Fruit fly (Drosophila melanogaster): ENCODE measurements around the gene Pgant8.

The Pgant8 gene

DNA sequence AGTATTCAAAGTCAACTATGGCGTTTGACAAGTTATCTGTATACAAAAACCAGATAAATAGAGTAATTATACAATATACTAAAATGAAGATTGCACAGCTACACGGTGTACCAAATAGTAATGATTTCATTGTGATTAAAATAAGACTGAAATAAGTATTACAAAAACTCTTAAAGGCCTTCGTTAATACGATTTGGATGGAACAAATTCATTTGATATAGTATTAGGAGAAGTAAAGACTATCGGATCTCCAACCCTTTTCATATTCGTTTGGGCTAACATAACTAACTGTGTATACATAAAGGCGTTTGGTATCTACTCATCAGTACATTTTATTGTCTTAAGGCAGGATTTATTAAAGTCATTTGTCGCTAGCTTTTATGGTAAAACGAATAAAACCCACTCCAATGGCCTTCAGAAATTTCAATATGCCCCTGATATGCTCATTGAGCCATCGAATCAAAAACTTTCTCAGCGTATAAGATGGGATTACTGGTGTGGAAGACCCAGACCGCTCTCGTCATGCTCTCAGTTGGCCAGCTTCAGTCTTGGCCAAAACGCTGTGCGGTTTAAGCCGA lies at the start of gene Pgant8, which contains the start of gene CG7579:
Pgant8 (plus strand) TSS at position 528 of the 578 bp plus-strand sequence.
CG7579 (minus strand) TSS at position 101 of the 578 bp plus-strand sequence.
- no peak for TF ChIP-seq noc (tag; optimal IDR thresholded peaks at IDR 0.05)

DNA sequence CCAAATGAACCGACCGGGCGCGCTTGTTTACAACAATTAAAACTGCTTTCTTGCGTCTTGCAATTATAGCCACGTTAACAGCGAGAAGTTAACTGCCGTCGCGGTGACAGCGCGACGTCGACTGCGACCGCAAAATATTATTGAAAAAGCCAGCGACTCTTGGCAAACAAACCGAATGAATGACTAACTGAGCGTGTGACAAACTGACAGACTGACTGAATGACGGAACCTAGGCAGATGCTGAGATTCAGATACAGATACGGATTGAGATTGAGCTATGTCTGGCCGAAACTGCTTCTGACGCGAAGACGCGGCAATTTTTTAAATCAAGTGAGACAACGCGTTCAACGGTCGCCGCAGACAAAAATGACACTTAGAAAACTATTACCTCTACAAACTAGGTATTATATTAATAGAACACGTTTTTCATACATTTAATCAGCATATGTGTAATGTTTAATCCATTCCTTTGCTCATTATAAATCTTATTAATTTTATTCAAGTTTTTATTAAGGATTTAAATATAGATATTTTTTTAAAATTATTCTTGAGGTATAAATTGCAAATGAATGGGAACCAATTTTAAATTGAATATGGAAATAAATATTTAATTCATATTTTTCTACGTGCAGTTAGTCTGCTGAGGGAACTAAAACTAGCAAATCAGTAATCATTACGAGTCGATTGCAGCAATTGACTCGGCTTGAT lies 49.1 kb upstream of the Pgant8 start:
- peak; percentile 13 for TF ChIP-seq noc (tag; optimal IDR thresholded peaks at IDR 0.05)

DNA sequence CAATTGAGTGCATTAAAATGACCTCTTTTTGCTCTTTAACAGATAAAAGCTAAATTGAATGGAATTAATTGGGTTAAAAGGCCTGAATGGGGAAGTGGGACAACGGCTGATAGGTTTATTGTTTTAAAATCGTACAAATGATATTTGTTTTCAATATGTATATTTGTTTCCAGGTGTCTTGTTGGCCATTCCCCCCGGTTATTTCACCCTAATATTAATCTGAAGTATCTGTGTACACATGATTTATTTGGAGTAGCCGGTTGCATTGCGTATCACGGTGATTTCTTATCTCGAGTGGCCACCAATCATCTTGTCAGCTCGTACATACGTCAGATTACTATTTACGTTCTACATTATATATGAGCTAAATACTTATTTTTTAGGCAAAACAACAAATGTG lies 47.3 kb upstream of the Pgant8 start:
- peak; percentile 52 for TF ChIP-seq noc (tag; optimal IDR thresholded peaks at IDR 0.05)

DNA sequence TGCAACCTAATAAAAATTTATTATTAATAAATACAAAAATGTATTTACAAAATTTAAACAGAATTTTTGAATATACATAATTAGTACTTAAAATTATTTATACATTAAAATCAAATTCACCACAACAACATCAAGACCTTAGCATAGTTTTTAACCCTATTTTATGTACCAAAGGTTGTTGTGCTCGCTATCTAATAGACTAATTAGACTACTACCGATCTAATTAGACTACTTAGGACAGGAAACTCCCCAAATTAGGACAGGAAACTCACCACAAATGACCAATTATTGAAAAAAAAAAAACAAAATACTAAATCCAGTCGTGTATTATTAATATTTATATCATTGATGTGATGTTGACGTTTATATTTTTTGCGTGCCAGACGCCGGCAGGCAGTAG lies 46.7 kb upstream of the Pgant8 start:
- TF ChIP-seq noc (tag; optimal IDR thresholded peaks at IDR 0.05): no peak

DNA sequence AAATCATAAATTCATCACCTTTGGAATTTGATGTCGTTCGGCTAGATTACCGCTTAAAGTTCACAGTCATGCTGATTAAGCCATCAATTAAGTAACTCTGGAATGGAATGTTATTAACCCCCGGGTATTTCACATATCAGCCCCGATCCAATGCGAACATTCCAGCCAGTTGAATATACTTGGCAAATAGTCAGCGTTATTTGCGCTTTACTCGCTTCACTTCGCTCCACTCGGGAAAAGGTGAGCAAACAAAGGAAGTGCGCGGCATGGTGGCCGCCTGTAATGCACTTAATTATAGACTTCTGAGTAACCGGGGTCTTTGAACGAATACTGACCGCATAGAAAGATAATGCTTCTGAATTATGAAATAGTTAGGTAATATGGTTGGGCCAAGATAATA lies 46.1 kb upstream of the Pgant8 start:
- TF ChIP-seq noc (tag; optimal IDR thresholded peaks at IDR 0.05): no peak

DNA sequence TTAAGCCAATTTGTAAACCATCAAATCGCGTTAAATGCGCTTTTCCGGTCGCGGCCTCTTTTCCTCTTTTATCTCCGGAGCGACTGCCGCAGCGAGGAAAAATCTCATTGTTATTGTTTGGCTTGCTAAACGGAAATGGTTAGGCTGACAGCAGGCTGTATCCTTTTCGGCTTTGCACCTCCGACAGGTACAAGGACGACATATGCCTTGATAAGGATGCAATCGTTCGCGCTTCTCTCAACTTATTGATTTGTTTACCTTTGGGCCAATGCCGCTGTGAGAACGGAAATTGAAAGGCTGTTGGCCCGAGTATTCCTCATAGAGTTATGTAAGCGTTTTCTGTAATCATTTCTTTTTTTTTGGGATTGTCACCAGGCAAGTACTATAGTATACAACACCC lies 45.1 kb upstream of the Pgant8 start:
- no peak for TF ChIP-seq noc (tag; optimal IDR thresholded peaks at IDR 0.05)

DNA sequence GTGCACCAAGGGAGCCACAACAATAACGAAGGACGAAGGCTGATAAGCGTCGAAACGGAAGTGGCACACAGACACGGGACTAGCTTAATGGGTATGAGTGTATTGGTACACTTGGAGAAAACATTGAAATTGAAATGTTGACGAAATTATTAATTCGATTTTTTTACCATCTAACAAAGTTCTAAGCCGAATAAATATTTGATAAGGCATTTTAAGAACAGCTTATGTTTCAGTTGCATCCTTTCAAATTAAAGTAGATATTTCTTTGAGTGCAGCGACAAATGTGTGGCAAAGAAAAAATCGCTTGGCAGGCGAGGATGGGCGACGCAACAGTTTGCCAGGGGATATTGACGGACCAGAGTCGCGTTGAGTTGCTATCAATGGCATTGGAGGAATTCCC lies 43.7 kb upstream of the Pgant8 start:
- TF ChIP-seq noc (tag; optimal IDR thresholded peaks at IDR 0.05): no peak

DNA sequence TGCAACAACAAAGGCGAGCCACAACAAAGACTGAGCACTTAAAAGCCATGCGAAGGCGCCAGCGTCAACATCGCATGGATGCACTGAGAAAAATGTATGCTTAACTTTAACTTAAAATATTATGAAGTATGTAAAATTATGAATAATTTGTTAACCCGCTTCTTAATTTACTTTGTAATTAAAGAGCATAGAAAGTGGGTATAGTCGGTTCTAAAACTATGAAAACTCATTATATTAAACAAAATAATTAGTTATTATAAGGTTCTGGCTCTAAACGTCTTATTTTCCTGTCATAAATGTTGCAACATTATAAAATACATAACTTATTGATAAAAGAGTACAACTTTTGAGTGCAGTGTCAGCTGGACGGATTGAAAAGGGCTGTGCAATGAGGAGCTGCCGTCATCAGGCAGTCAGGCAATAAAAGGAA lies 42.1 kb upstream of the Pgant8 start:
- no peak for TF ChIP-seq noc (tag; optimal IDR thresholded peaks at IDR 0.05)

DNA sequence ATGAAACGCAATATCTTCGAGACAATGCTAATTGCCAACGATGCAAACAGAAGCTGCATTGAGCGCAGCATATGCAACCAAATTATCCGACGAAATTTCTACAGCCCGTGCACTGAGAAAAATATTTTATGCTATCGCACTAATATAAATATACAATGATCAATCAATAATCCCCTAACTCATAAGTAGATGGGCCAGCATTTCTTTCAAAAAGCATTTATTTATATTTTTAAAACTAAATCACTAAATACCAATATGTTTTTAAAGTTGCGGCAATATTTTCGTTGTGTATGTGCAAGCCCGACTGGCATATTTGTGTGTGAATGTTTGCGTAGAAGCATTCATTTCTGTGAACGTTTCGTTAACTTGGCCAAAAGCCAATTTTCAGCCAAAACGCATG lies 37.5 kb upstream of the Pgant8 start:
- TF ChIP-seq noc (tag; optimal IDR thresholded peaks at IDR 0.05): no peak

DNA sequence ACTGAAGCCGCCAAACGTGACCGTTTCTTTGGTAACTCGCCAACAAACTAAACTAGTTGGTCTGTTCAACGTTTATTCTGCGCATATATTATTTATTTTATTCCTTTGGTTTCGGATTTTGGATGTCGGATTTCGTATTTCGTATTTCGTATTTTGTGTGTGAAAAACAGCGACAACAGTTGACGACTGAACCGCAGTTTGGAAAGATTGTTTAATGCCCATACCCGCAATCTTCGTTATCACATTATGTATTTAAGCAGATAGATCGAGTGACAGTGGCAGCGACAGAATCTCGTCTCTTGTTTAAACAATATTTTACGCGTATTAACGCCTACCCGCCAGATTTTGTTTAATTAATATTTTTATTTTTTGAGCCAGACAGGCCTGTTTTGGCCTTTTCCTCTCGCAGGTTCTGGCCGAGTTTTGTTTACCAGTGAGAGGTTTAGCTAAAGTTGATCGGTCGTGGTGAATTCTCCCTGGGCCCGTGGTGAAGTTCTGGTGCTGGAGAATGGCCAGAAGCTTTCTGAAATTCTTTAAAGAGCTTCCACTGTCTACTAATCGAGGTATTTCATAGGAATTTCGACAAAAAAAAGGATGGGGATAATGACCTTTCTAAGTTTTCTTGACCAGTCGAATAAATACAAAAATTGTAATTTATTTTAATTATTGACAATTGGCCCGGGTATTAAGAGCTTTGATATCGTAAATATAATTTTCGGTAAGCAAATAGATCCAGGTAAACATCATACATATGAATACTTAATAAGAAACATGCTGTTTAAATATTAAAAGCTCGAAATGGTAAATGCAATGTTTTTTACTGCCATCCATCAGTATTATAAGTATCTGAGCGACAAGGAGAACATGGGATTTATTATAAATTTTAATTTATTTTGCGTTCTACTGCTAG lies 35.7 kb upstream of the Pgant8 start, which contains the start of the genes comm3 and CG43083:
comm3 (minus strand) TSS at position 51 of the 910 bp plus-strand sequence.
CG43083 (plus strand) TSS at position 860 of the 910 bp plus-strand sequence.
- TF ChIP-seq noc (tag; optimal IDR thresholded peaks at IDR 0.05): no peak

DNA sequence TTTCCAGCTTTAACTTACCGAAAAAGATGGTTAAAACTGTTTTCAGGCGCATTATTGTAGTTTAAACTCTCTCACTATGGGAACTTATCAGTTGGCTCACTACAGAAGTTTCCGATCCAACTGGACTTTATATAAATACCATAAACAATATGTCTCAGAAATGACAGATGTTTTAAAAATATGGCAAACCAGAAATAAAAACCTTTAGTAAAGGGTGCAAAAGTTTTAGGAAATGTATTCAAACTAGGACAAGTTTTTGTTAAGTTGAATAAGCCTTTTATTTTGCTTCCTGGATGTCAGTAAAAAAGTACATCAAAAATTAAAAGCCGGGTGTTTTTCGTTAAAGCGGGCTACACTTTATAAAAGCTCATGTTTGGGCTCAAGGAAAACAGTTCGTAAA lies 34.1 kb upstream of the Pgant8 start, which contains the start of the genes Eig71Ea and Eig71Eb:
Eig71Ea (minus strand) TSS at position 101 of the 400 bp plus-strand sequence.
Eig71Eb (plus strand) TSS at position 376 of the 400 bp plus-strand sequence.
- no peak for TF ChIP-seq noc (tag; optimal IDR thresholded peaks at IDR 0.05)

DNA sequence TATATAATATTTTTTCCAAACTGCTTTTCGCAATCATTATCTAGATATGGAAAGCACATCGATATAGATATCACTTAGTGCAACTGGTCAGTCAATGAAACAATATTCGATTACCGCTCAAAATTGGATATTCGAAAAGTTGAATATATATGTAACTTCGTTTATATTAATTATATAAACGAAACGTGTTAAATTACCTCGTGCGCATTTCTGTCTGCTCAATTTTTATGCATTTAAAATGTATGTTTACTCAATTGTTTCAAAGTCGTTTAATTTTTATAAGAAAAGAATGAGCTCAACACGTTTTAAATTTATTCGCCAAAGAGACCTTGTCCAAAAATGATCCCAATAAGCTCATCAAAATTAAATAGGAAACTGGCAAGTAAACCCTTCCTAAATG lies 33.1 kb upstream of the Pgant8 start, which contains the start of gene CG43084:
CG43084 (plus strand) TSS at position 301 of the 400 bp plus-strand sequence.
- TF ChIP-seq noc (tag; optimal IDR thresholded peaks at IDR 0.05): no peak

DNA sequence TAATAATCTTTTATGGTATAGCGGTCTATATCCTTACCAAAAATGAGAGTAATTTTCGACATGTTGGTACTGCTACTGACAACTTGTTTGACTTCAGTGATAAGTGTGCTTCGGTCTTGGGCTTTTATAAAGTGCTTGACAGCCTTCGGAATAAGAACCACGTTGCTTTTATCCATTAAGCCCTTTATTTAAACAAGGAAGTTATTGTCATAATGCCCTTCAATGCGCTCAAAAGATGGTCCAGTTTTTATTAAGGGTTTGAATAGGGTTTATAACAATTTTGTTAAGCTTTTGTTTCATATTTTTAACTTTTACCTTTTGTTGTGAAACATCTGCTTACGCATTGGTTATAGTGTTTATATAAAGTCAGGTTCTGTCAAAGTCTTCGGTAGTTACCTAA lies 31.5 kb upstream of the Pgant8 start, which contains the start of the genes Eig71Ec and Eig71Ed:
Eig71Ec (minus strand) TSS at position 101 of the 400 bp plus-strand sequence.
Eig71Ed (plus strand) TSS at position 384 of the 400 bp plus-strand sequence.
- TF ChIP-seq noc (tag; optimal IDR thresholded peaks at IDR 0.05): no peak

DNA sequence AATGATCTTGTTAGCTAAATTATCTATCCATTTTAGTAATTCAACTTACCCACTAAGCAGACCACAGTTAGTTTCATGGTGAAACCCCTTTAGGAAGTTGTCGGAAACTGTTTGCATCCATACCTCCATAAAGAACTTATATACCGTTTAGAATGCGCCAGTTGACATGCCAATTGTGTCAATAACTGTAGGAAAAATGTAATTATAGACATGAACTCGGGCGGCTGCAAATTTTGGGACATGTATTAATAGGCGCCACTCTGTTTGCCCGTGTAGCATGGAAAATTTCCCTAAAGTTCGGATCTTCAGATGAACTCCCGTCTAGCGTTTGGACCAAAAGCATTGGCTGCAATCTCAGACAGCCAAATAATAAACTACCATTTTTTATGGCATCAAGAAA lies 27.8 kb upstream of the Pgant8 start, which contains the start of gene Eig71Ee:
Eig71Ee (minus strand) TSS at position 101 of the 400 bp plus-strand sequence.
- no peak for TF ChIP-seq noc (tag; optimal IDR thresholded peaks at IDR 0.05)

DNA sequence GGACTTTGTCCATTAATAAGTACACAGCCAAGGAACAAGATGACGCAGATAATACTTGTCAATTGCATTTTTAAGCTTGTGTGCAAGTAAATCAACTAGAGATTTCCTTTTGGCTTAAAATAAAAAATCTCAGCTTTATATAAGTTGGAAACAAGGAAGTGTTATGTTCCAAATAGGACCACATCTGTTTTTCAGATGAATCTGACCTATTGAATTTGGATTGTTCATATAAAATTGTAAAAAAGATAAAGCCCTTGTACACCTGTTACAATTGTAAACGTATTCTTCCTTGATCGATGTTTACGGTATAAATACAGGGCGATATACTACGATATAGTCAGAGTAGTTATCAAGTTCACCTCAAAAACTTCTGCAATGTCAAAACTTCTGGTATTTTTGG lies 26.4 kb upstream of the Pgant8 start, which contains the start of the genes Eig71Ef and Eig71Eg:
Eig71Ef (minus strand) TSS at position 101 of the 400 bp plus-strand sequence.
Eig71Eg (plus strand) TSS at position 339 of the 400 bp plus-strand sequence.
- TF ChIP-seq noc (tag; optimal IDR thresholded peaks at IDR 0.05): no peak

All from whole organism, larva.